Worm (Caenorhabditis elegans) whole organism, late embryonic: Measurements from ENCODE around the gene T14B4.3.
A peak's percentile ranks its signal among the peaks of the same experiment; 100 is the strongest.

ENCODE experiments used
- C08G9.2 ChIP-seq: sonication (generic microtip); optimal IDR thresholded peaks from 2 replicates; lab custom pipeline; 2016; ENCODE audit warnings: mild to moderate bottlenecking, missing genetic modification characterization, moderate library complexity, missing compliant biosample characterization
- C38D4.7 ChIP-seq: fragments of 200-800 bp; sonication (Bioruptor generic); optimal IDR thresholded peaks from 2 replicates; lab custom pipeline; 2018; ENCODE audit warnings: mild to moderate bottlenecking, missing genetic modification characterization, moderate library complexity, missing compliant biosample characterization
- F13H6.1 ChIP-seq: sonication (generic microtip); optimal IDR thresholded peaks from 2 replicates; lab custom pipeline; 2016; ENCODE audit warnings: missing genetic modification characterization, missing compliant biosample characterization
- K09A11.1 ChIP-seq: sonication (generic microtip); optimal IDR thresholded peaks from 2 replicates; lab custom pipeline; 2017; ENCODE audit warnings: antibody characterized with exemption, mild to moderate bottlenecking, missing genetic modification characterization, missing compliant biosample characterization; ENCODE audit not compliant: insufficient read depth
- ahr-1 ChIP-seq: sonication (generic microtip); optimal IDR thresholded peaks from 2 replicates; lab custom pipeline; 2016; ENCODE audit warnings: missing genetic modification characterization, missing compliant biosample characterization
- ceh-14 ChIP-seq: sonication (generic microtip); optimal IDR thresholded peaks from 2 replicates; lab custom pipeline; 2016; ENCODE audit warnings: missing genotype, missing genetic modification characterization, missing compliant biosample characterization
- ceh-18 ChIP-seq: sonication (generic microtip); optimal IDR thresholded peaks from 2 replicates; lab custom pipeline; 2016; ENCODE audit warnings: missing genetic modification characterization, missing compliant biosample characterization
- ceh-19 ChIP-seq: fragments of 200-800 bp; sonication (Bioruptor generic); optimal IDR thresholded peaks from 2 replicates; lab custom pipeline; 2018; ENCODE audit warnings: mild to moderate bottlenecking, missing genetic modification characterization, missing compliant biosample characterization
- ceh-2 ChIP-seq: sonication (generic microtip); optimal IDR thresholded peaks from 2 replicates; lab custom pipeline; 2016; ENCODE audit warnings: missing genotype, missing genetic modification characterization, missing compliant biosample characterization
- ceh-22 ChIP-seq: sonication (generic microtip); optimal IDR thresholded peaks from 2 replicates; lab custom pipeline; 2017; ENCODE audit warnings: missing biosample characterization, missing genetic modification characterization
- ceh-30 ChIP-seq: fragments of 150-350 bp; optimal IDR thresholded peaks from 2 replicates; lab custom pipeline; 2014; ENCODE audit warnings: missing biosample characterization, missing genetic modification characterization
- ceh-31 ChIP-seq: sonication (generic microtip); optimal IDR thresholded peaks from 2 replicates; lab custom pipeline; 2016; ENCODE audit warnings: missing genetic modification characterization, missing compliant biosample characterization
- ceh-34 ChIP-seq: sonication (generic microtip); optimal IDR thresholded peaks from 2 replicates; lab custom pipeline; 2016; ENCODE audit warnings: mild to moderate bottlenecking, missing genetic modification characterization, missing compliant biosample characterization
- ceh-45 ChIP-seq: fragments of 200-800 bp; sonication (Bioruptor generic); IDR thresholded peaks from 2 replicates; pipeline ENCODE4 v1.3.6; 2022; ENCODE audit warnings: missing genetic modification reagents, missing genetic modification characterization, missing compliant biosample characterization
- ceh-6 ChIP-seq: fragments of 200-800 bp; sonication (Bioruptor generic); optimal IDR thresholded peaks from 2 replicates; lab custom pipeline; 2018; ENCODE audit warnings: mild to moderate bottlenecking, missing genetic modification characterization, missing compliant biosample characterization
- ceh-9 ChIP-seq: sonication (generic microtip); optimal IDR thresholded peaks from 2 replicates; lab custom pipeline; 2016; ENCODE audit warnings: mild to moderate bottlenecking, missing genetic modification characterization, inconsistent platforms, missing compliant biosample characterization
- che-1 ChIP-seq: sonication (generic microtip); optimal IDR thresholded peaks from 2 replicates; lab custom pipeline; 2016; ENCODE audit warnings: mild to moderate bottlenecking, missing genetic modification characterization, missing compliant biosample characterization
- dmd-4 ChIP-seq: sonication (generic microtip); optimal IDR thresholded peaks from 2 replicates; lab custom pipeline; 2016; ENCODE audit warnings: borderline replicate concordance, missing genetic modification characterization, missing compliant biosample characterization
- dve-1 ChIP-seq: sonication (generic microtip); optimal IDR thresholded peaks from 2 replicates; lab custom pipeline; 2017; ENCODE audit warnings: antibody characterized with exemption, mild to moderate bottlenecking, missing genetic modification characterization, missing compliant biosample characterization
- elt-2 ChIP-seq: sonication (generic microtip); optimal IDR thresholded peaks from 2 replicates; lab custom pipeline; 2016; ENCODE audit warnings: missing genetic modification reagents, missing genetic modification characterization, missing compliant biosample characterization
- ets-4 ChIP-seq: sonication (generic microtip); optimal IDR thresholded peaks from 2 replicates; lab custom pipeline; 2016; ENCODE audit warnings: missing genetic modification characterization, missing compliant biosample characterization
- eyg-1 ChIP-seq: sonication (generic microtip); optimal IDR thresholded peaks from 2 replicates; lab custom pipeline; 2016; ENCODE audit warnings: missing genotype, missing genetic modification characterization, missing compliant biosample characterization
- fkh-6 ChIP-seq: sonication (generic microtip); optimal IDR thresholded peaks from 2 replicates; lab custom pipeline; 2016; ENCODE audit warnings: missing genetic modification characterization, missing compliant biosample characterization
- gmeb-2 ChIP-seq: sonication (generic microtip); optimal IDR thresholded peaks from 2 replicates; lab custom pipeline; 2016; ENCODE audit warnings: missing genetic modification characterization, inconsistent platforms, missing compliant biosample characterization
- hlh-13 ChIP-seq: fragments of 200-800 bp; sonication (Bioruptor generic); optimal IDR thresholded peaks from 2 replicates; lab custom pipeline; 2018; ENCODE audit warnings: mild to moderate bottlenecking, missing genetic modification characterization, missing compliant biosample characterization
- hlh-15 ChIP-seq: sonication (generic microtip); optimal IDR thresholded peaks from 2 replicates; lab custom pipeline; 2016; ENCODE audit warnings: missing genetic modification characterization, missing compliant biosample characterization
- hlh-30 ChIP-seq: sonication (generic microtip); optimal IDR thresholded peaks from 2 replicates; lab custom pipeline; 2017; ENCODE audit warnings: antibody characterized with exemption, missing genetic modification characterization, missing compliant biosample characterization; ENCODE audit not compliant: insufficient read depth
- hlh-6 ChIP-seq: sonication (generic microtip); optimal IDR thresholded peaks from 2 replicates; lab custom pipeline; 2016; ENCODE audit warnings: missing genotype, missing genetic modification characterization, missing compliant biosample characterization
- hlh-8 ChIP-seq: sonication (generic microtip); optimal IDR thresholded peaks from 2 replicates; lab custom pipeline; 2016; ENCODE audit warnings: missing genotype, missing genetic modification characterization, missing compliant biosample characterization
- lim-6 ChIP-seq: sonication (generic microtip); optimal IDR thresholded peaks from 2 replicates; lab custom pipeline; 2016; ENCODE audit warnings: missing genetic modification characterization, missing compliant biosample characterization
- madf-2 ChIP-seq: sonication (generic microtip); optimal IDR thresholded peaks from 2 replicates; lab custom pipeline; 2017; ENCODE audit warnings: missing genetic modification characterization, missing compliant biosample characterization
- mec-3 ChIP-seq: sonication (generic microtip); optimal IDR thresholded peaks from 2 replicates; lab custom pipeline; 2016; ENCODE audit warnings: borderline replicate concordance, missing genetic modification characterization, missing compliant biosample characterization
- nfya-1 ChIP-seq: sonication (generic microtip); optimal IDR thresholded peaks from 2 replicates; lab custom pipeline; 2017; ENCODE audit warnings: missing genetic modification characterization, mild to moderate bottlenecking, missing compliant biosample characterization, antibody characterized with exemption, moderate library complexity
- nhr-11 ChIP-seq: fragments of 150-350 bp; optimal IDR thresholded peaks from 2 replicates; lab custom pipeline; 2014; ENCODE audit warnings: missing biosample characterization, missing genetic modification characterization
- nhr-232 ChIP-seq: sonication (generic microtip); optimal IDR thresholded peaks from 2 replicates; lab custom pipeline; 2016; ENCODE audit warnings: missing genetic modification characterization, missing compliant biosample characterization
- npax-4 ChIP-seq: sonication (generic microtip); optimal IDR thresholded peaks from 2 replicates; lab custom pipeline; 2016; ENCODE audit warnings: missing genetic modification characterization, missing compliant biosample characterization
- odd-2 ChIP-seq: sonication (generic microtip); optimal IDR thresholded peaks from 2 replicates; lab custom pipeline; 2017; ENCODE audit warnings: antibody characterized with exemption, mild to moderate bottlenecking, missing genetic modification characterization, missing compliant biosample characterization
- pag-3 ChIP-seq: sonication (generic microtip); optimal IDR thresholded peaks from 2 replicates; lab custom pipeline; 2016; ENCODE audit warnings: missing compliant biosample characterization, missing genetic modification characterization, borderline replicate concordance
- pax-1 ChIP-seq: fragments of 150-350 bp; optimal IDR thresholded peaks from 2 replicates; lab custom pipeline; 2014; ENCODE audit warnings: missing biosample characterization, missing genetic modification characterization
- pha-2 ChIP-seq: sonication (generic microtip); optimal IDR thresholded peaks from 2 replicates; lab custom pipeline; 2017; ENCODE audit warnings: mild to moderate bottlenecking, missing genetic modification characterization, missing compliant biosample characterization
- pha-4 ChIP-seq: fragments of 150-350 bp; optimal IDR thresholded peaks from 2 replicates; lab custom pipeline; 2018; ENCODE audit warnings: missing biosample characterization, missing genetic modification reagents, missing genetic modification characterization
- pqm-1 ChIP-seq: sonication (generic microtip); optimal IDR thresholded peaks from 2 replicates; lab custom pipeline; 2016; ENCODE audit warnings: missing genetic modification characterization, missing compliant biosample characterization
- pros-1 ChIP-seq: fragments of 150-350 bp; optimal IDR thresholded peaks from 2 replicates; lab custom pipeline; 2014; ENCODE audit warnings: missing biosample characterization, missing genetic modification reagents, missing genetic modification characterization
- ref-2 ChIP-seq: sonication (generic microtip); optimal IDR thresholded peaks from 2 replicates; lab custom pipeline; 2016; ENCODE audit warnings: missing genetic modification characterization, missing compliant biosample characterization
- rnt-1 ChIP-seq: sonication (generic microtip); optimal IDR thresholded peaks from 2 replicates; lab custom pipeline; 2016; ENCODE audit warnings: missing genetic modification characterization, missing compliant biosample characterization
- sox-4 ChIP-seq: sonication (generic microtip); optimal IDR thresholded peaks from 2 replicates; lab custom pipeline; 2017; ENCODE audit warnings: mild to moderate bottlenecking, missing genetic modification characterization, inconsistent platforms, missing compliant biosample characterization
- syd-9 ChIP-seq: sonication (generic microtip); optimal IDR thresholded peaks from 2 replicates; lab custom pipeline; 2016; ENCODE audit warnings: mild to moderate bottlenecking, missing genetic modification characterization, moderate library complexity, missing compliant biosample characterization
- tbx-2 ChIP-seq: sonication (generic microtip); optimal IDR thresholded peaks from 2 replicates; lab custom pipeline; 2016; ENCODE audit warnings: missing genetic modification characterization, missing compliant biosample characterization
- ttx-3 ChIP-seq: sonication (generic microtip); optimal IDR thresholded peaks from 2 replicates; lab custom pipeline; 2016; ENCODE audit warnings: missing genetic modification reagents, missing genetic modification characterization, missing compliant biosample characterization
- unc-3 ChIP-seq, 2 experiments: fragments of 200-800 bp in 1 of 2; sonication (Bioruptor generic) in 1 of 2; sonication (generic microtip) in 1 of 2; conservative IDR thresholded peaks in 1 of 2; optimal IDR thresholded peaks in 1 of 2; 2 replicates each; pipeline versions ENCODE4 v1.3.6 to Lab custom; 2016 to 2022; ENCODE audit warnings: missing compliant biosample characterization in 2 of 2, missing genetic modification characterization in 2 of 2, missing genetic modification reagents in 1 of 2
- unc-86 ChIP-seq: sonication (generic microtip); optimal IDR thresholded peaks from 2 replicates; lab custom pipeline; 2016; ENCODE audit warnings: missing genetic modification characterization, missing compliant biosample characterization
- zip-5 ChIP-seq: sonication (generic microtip); optimal IDR thresholded peaks from 2 replicates; lab custom pipeline; 2016; ENCODE audit warnings: missing genetic modification characterization, missing compliant biosample characterization
- ztf-16 ChIP-seq: sonication (generic microtip); optimal IDR thresholded peaks from 2 replicates; lab custom pipeline; 2017; ENCODE audit warnings: missing genetic modification characterization, missing compliant biosample characterization

T14B4.3 gene

ce11 chrII:6741428-6741827 is 6.7 kb downstream of the T14B4.3 start, which contains the start of gene exos-8:
Gene exos-8, plus strand, starts transcription at chrII:6741691.
- TF ChIP-seq odd-2 (tag; lab: Kevin White, UChicago), result no peak
- TF ChIP-seq ets-4 (tag; lab: Kevin White, UChicago), result peak; percentile 76
- TF ChIP-seq unc-3 (GFP tag; conservative IDR thresholded peaks at IDR 0.05; lab: Robert Waterston, UW), result no peak
- TF ChIP-seq unc-3 (tag; optimal IDR thresholded peaks at IDR 0.05; lab: Kevin White, UChicago), result peak; percentile 64
- peak; percentile 58 for TF ChIP-seq ahr-1 (tag; lab: Kevin White, UChicago)
- no peak for TF ChIP-seq ceh-22 (tag; lab: Kevin White, UChicago)
- peak; percentile 56 for TF ChIP-seq pqm-1
- peak; percentile 95 for TF ChIP-seq ref-2 (tag; lab: Kevin White, UChicago)
- TF ChIP-seq pha-2 (tag; lab: Kevin White, UChicago), result no peak
- TF ChIP-seq ceh-30 (tag; lab: Kevin White, UChicago), result no peak
- TF ChIP-seq hlh-15 (tag; lab: Kevin White, UChicago), result peak; percentile 38
- peak; percentile 49 for TF ChIP-seq unc-86 (tag; lab: Kevin White, UChicago)
- peak; percentile 72 for TF ChIP-seq ceh-34 (tag; lab: Kevin White, UChicago)
- TF ChIP-seq pha-4 (tag; lab: Kevin White, UChicago), result no peak
- no peak for TF ChIP-seq eyg-1 (tag; lab: Kevin White, UChicago)
- no peak for TF ChIP-seq pros-1
- no peak for TF ChIP-seq nhr-232 (tag; lab: Kevin White, UChicago)
- TF ChIP-seq npax-4 (tag; lab: Kevin White, UChicago), result no peak
- TF ChIP-seq pag-3 (tag; lab: Kevin White, UChicago), result no peak
- no peak for TF ChIP-seq hlh-30 (tag; lab: Kevin White, UChicago)
- TF ChIP-seq zip-5 (tag; lab: Kevin White, UChicago), result peak; percentile 91
- no peak for TF ChIP-seq dve-1
- TF ChIP-seq che-1, result no peak
- peak; percentile 67 for TF ChIP-seq ceh-19
- TF ChIP-seq K09A11.1 (tag; lab: Kevin White, UChicago), result no peak
- TF ChIP-seq F13H6.1, result peak; percentile 77
- TF ChIP-seq ceh-14 (tag; lab: Kevin White, UChicago), result peak; percentile 91
- TF ChIP-seq elt-2, result no peak
- peak; percentile 49 for TF ChIP-seq ttx-3 (tag; lab: Kevin White, UChicago)
- peak; percentile 97 for TF ChIP-seq ceh-31 (tag; lab: Kevin White, UChicago)
- peak; percentile 59 for TF ChIP-seq ceh-18 (tag; lab: Kevin White, UChicago)
- no peak for TF ChIP-seq mec-3
- TF ChIP-seq tbx-2 (tag; lab: Kevin White, UChicago), result peak; percentile 96
- TF ChIP-seq dmd-4, result peak; percentile 72
- peak; percentile 59 for TF ChIP-seq fkh-6
- peak; percentile 90 for TF ChIP-seq ceh-2
- peak; percentile 1 for TF ChIP-seq nfya-1
- TF ChIP-seq nhr-11 (tag; lab: Kevin White, UChicago), result no peak
- TF ChIP-seq ceh-45 (GFP tag; lab: Robert Waterston, UW), result no peak
- TF ChIP-seq sox-4 (tag; lab: Kevin White, UChicago), result peak; percentile 28
- no peak for TF ChIP-seq gmeb-2
- peak; percentile 49 for TF ChIP-seq syd-9 (tag; lab: Kevin White, UChicago)
- peak; percentile 39 for TF ChIP-seq hlh-6 (tag; lab: Kevin White, UChicago)
- peak; percentile 91 for TF ChIP-seq rnt-1 (tag; lab: Kevin White, UChicago)
- TF ChIP-seq ceh-9 (tag; lab: Kevin White, UChicago), result no peak
- no peak for TF ChIP-seq ceh-6 (GFP tag; lab: Kevin White, UChicago)
- peak; percentile 74 for TF ChIP-seq lim-6 (tag; lab: Kevin White, UChicago)
- no peak for TF ChIP-seq C38D4.7
- peak; percentile 93 for TF ChIP-seq C08G9.2 (tag; lab: Kevin White, UChicago)
- TF ChIP-seq pax-1 (tag; lab: Kevin White, UChicago), result no peak
- peak; percentile 30 for TF ChIP-seq ztf-16 (tag; lab: Kevin White, UChicago)
- peak; percentile 21 for TF ChIP-seq hlh-13 (GFP tag; lab: Kevin White, UChicago)
- peak; percentile 76 for TF ChIP-seq hlh-8 (tag; lab: Kevin White, UChicago)
- TF ChIP-seq madf-2 (tag; lab: Kevin White, UChicago), result peak; percentile 9
